Worm (Caenorhabditis elegans): ENCODE measurements around the gene coel-1.

coel-1 gene

DNA sequence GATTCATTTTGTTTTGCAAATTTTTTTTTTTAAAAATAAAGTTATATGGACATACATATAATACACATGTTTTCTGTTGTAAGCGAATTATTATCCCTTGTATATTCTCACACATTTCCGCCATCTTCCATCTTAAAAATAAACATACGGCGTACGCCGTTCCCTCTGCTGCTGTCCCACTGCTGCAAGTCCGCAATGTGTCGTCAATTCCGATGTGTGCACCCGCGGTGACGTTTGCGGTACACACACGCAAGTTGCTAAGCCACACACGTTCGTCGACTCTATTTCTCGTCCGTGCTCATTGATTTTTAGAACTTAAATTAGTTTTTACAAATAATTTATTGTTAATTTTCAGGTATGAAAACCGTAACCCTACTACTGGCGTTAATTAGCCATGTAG, 5.2 kb upstream of the coel-1 start, which contains the start of gene C52B9.4 (continued):
- TF ChIP-seq tlp-1 (tag; optimal IDR thresholded peaks at IDR 0.05) (no peak), efl-3 (GFP tag; optimal IDR thresholded peaks at IDR 0.05) (no peak), nhr-19 (GFP tag; conservative IDR thresholded peaks at IDR 0.05) (peak; percentile 56), elt-2 (tag; optimal IDR thresholded peaks at IDR 0.05) (peak; percentile 15), lin-39 (tag; optimal IDR thresholded peaks at IDR 0.05) (no peak), C16A3.4 (tag; optimal IDR thresholded peaks at IDR 0.05) (peak; percentile 45), nhr-47 (tag; optimal IDR thresholded peaks at IDR 0.05) (peak; percentile 59), fos-1 (tag; optimal IDR thresholded peaks at IDR 0.05) (peak; percentile 6), C04F5.9 (tag; optimal IDR thresholded peaks at IDR 0.05) (peak; percentile 12), snu-23 (GFP tag; optimal IDR thresholded peaks at IDR 0.05) (peak; percentile 63), lir-3 (tag; optimal IDR thresholded peaks at IDR 0.05; ENCODE audit: poor library complexity) (no peak), dsc-1 (tag; optimal IDR thresholded peaks at IDR 0.05) (peak; percentile 46), elt-3 (tag; optimal IDR thresholded peaks at IDR 0.05) (no peak), unc-30 (tag; optimal IDR thresholded peaks at IDR 0.05) (no peak), rnt-1 (tag; optimal IDR thresholded peaks at IDR 0.05) (peak; percentile 48), nhr-77 (tag; optimal IDR thresholded peaks at IDR 0.05) (no peak), blmp-1 (tag; optimal IDR thresholded peaks at IDR 0.05) (no peak), ztf-11 (tag; optimal IDR thresholded peaks at IDR 0.05) (no peak), ceh-82 (tag; optimal IDR thresholded peaks at IDR 0.05) (peak in 2 of 3 experiments; percentile 14 to 35), fkh-8 (tag; optimal IDR thresholded peaks at IDR 0.05) (peak; percentile 24), F16B12.6 (tag; optimal IDR thresholded peaks at IDR 0.05) (peak; percentile 91), mab-9 (GFP tag; IDR thresholded peaks at IDR 0.05) (no peak), nhr-20 (tag; optimal IDR thresholded peaks at IDR 0.05) (peak; percentile 49), lin-13 (GFP tag; optimal IDR thresholded peaks at IDR 0.05) (no peak), ama-1 (optimal IDR thresholded peaks at IDR 0.05) (no peak), hlh-17 (GFP tag; optimal IDR thresholded peaks at IDR 0.05; ENCODE audit: borderline replicate concordance) (no peak), mep-1 (tag; optimal IDR thresholded peaks at IDR 0.05) (peak; percentile 29), nhr-85 (tag) (peak; percentile 74), ets-5 (GFP tag; IDR thresholded peaks at IDR 0.05) (no peak), egl-13 (tag; optimal IDR thresholded peaks at IDR 0.05) (peak; percentile 31), mdl-1 (tag; optimal IDR thresholded peaks at IDR 0.05) (peak in 1 of 2 experiments; percentile 44), nhr-71 (tag; optimal IDR thresholded peaks at IDR 0.05) (peak; percentile 61), irx-1 (tag; optimal IDR thresholded peaks at IDR 0.05) (peak; percentile 45), unc-86 (tag; optimal IDR thresholded peaks at IDR 0.05) (peak; percentile 17), tbx-2 (tag; optimal IDR thresholded peaks at IDR 0.05) (peak; percentile 50), pag-3 (tag; optimal IDR thresholded peaks at IDR 0.05; ENCODE audit: borderline replicate concordance, insufficient read depth) (no peak), lsy-2 (tag; optimal IDR thresholded peaks at IDR 0.05) (peak; percentile 34 to 45), nhr-90 (tag; optimal IDR thresholded peaks at IDR 0.05; ENCODE audit: poor library complexity) (peak; percentile 28), nhr-28 (tag; optimal IDR thresholded peaks at IDR 0.05) (no peak), fkh-4 (tag; optimal IDR thresholded peaks at IDR 0.05; ENCODE audit: borderline replicate concordance) (no peak), alr-1 (tag; optimal IDR thresholded peaks at IDR 0.05; ENCODE audit: borderline replicate concordance) (no peak), lin-15B (tag; optimal IDR thresholded peaks at IDR 0.05) (no peak), snpc-4 (tag; optimal IDR thresholded peaks at IDR 0.05) (no peak), xbp-1 (tag; optimal IDR thresholded peaks at IDR 0.05) (peak; percentile 64), aha-1 (tag; optimal IDR thresholded peaks at IDR 0.05) (no peak), ztf-4 (tag; optimal IDR thresholded peaks at IDR 0.05) (no peak), mef-2 (tag; optimal IDR thresholded peaks at IDR 0.05) (no peak), nhr-11 (tag; optimal IDR thresholded peaks at IDR 0.05) (no peak), unc-130 (tag; optimal IDR thresholded peaks at IDR 0.05) (no peak), zip-4 (GFP tag; optimal IDR thresholded peaks at IDR 0.05) (no peak)
